Worm (Caenorhabditis elegans) whole organism, midembryonic: Measurements from ENCODE around the gene grd-14.

Source experiments
- klf-2 ChIP-seq: fragments of 200-800 bp; sonication (Bioruptor generic); conservative IDR thresholded peaks from 2 replicates; pipeline ENCODE4 v1.3.6; 2022; ENCODE audit warnings: missing genetic modification reagents, missing genetic modification characterization, missing compliant biosample characterization
- tab-1 ChIP-seq: fragments of 200-800 bp; sonication (Bioruptor generic); IDR thresholded peaks from 2 replicates; pipeline ENCODE4 v1.3.6; 2022; ENCODE audit warnings: missing genetic modification characterization, missing compliant biosample characterization
- ztf-29 ChIP-seq: fragments of 200-800 bp; sonication (Bioruptor generic); IDR thresholded peaks from 2 replicates; pipeline ENCODE4 v1.3.6; 2022; ENCODE audit warnings: missing genetic modification reagents, missing genetic modification characterization, missing compliant biosample characterization

ce11 chrX:8492750-8493149 lies 7.1 kb upstream of the grd-14 start:
- TF ChIP-seq ztf-29 (GFP tag; lab: Robert Waterston, UW) (no peak), klf-2 (GFP tag; lab: Robert Waterston, UW) (no peak), tab-1 (GFP tag; lab: Robert Waterston, UW) (no peak)
